Worm (Caenorhabditis elegans) whole organism, young adult: ENCODE data around the gene vps-33.1.
A peak's percentile ranks its signal among the peaks of the same experiment; 100 is the strongest.

Experiments used
- B0035.1 ChIP-seq: sonication (generic microtip); optimal IDR thresholded peaks from 2 replicates; lab custom pipeline; 2016; ENCODE audit warnings: missing genetic modification characterization, mild to moderate bottlenecking, missing compliant biosample characterization, missing genotype, missing genetic modification reagents
- F10E7.11 ChIP-seq: sonication (generic microtip); optimal IDR thresholded peaks from 2 replicates; lab custom pipeline; 2017; ENCODE audit warnings: mild to moderate bottlenecking, missing genetic modification characterization, moderate library complexity, missing compliant biosample characterization
- F37B4.10 ChIP-seq: fragments of 200-800 bp; sonication (Bioruptor generic); IDR thresholded peaks from 2 replicates; pipeline ENCODE4 v1.3.6; 2022; ENCODE audit warnings: missing genetic modification characterization, missing compliant biosample characterization
- F39B2.1 ChIP-seq: fragments of 200-800 bp; sonication (Bioruptor generic); IDR thresholded peaks from 2 replicates; pipeline ENCODE4 v1.3.6; 2022; ENCODE audit warnings: missing genetic modification reagents, missing genetic modification characterization, missing compliant biosample characterization
- T07F8.4 ChIP-seq: sonication (generic microtip); optimal IDR thresholded peaks from 2 replicates; lab custom pipeline; 2016; ENCODE audit warnings: mild to moderate bottlenecking, missing genetic modification characterization, moderate library complexity, missing compliant biosample characterization
- Y56A3A.18 ChIP-seq: fragments of 200-800 bp; sonication (Bioruptor generic); IDR thresholded peaks from 2 replicates; pipeline ENCODE4 v1.3.6; 2022; ENCODE audit warnings: missing genetic modification reagents, missing genetic modification characterization, missing compliant biosample characterization
- Y67H2A.10 ChIP-seq: fragments of 200-800 bp; sonication (Bioruptor generic); conservative IDR thresholded peaks from 2 replicates; pipeline ENCODE4 v1.3.6; 2022; ENCODE audit warnings: missing genetic modification reagents, missing genetic modification characterization, missing compliant biosample characterization
- Y95B8A.8 ChIP-seq: fragments of 200-800 bp; sonication (Bioruptor generic); IDR thresholded peaks from 2 replicates; pipeline ENCODE4 v1.3.6; 2022; ENCODE audit warnings: missing genetic modification reagents, missing genetic modification characterization, missing compliant biosample characterization
- ama-1 ChIP-seq, 3 experiments: fragments of 150-350 bp in 1 of 3; sonication (generic microtip) in 2 of 3; optimal IDR thresholded peaks; 2 replicates each; lab custom pipeline; 2014 to 2018; ENCODE audit warnings: missing biosample characterization in 2 of 3, missing genetic modification characterization in 2 of 3, missing genetic modification reagents in 2 of 3
- athp-1 ChIP-seq: sonication (generic microtip); optimal IDR thresholded peaks from 2 replicates; lab custom pipeline; 2017; ENCODE audit warnings: mild to moderate bottlenecking, missing genetic modification characterization, missing compliant biosample characterization
- attf-5 ChIP-seq: fragments of 200-800 bp; sonication (Bioruptor generic); optimal IDR thresholded peaks from 2 replicates; lab custom pipeline; 2018; ENCODE audit warnings: mild to moderate bottlenecking, missing genetic modification characterization, missing compliant biosample characterization
- ccch-3 ChIP-seq: fragments of 200-800 bp; sonication (Bioruptor generic); optimal IDR thresholded peaks from 2 replicates; lab custom pipeline; 2018; ENCODE audit warnings: mild to moderate bottlenecking, missing genetic modification characterization, missing compliant biosample characterization
- cebp-2 ChIP-seq: fragments of 200-800 bp; sonication (Bioruptor generic); IDR thresholded peaks from 2 replicates; pipeline ENCODE4 v1.3.6; 2022; ENCODE audit warnings: missing genetic modification characterization, missing compliant biosample characterization
- ceh-58 ChIP-seq: fragments of 200-800 bp; sonication (Bioruptor generic); IDR thresholded peaks from 2 replicates; pipeline ENCODE4 v1.3.6; 2022; ENCODE audit warnings: missing genetic modification characterization, missing compliant biosample characterization
- dpl-1 ChIP-seq: fragments of 150-350 bp; optimal IDR thresholded peaks from 2 replicates; lab custom pipeline; 2014; ENCODE audit warnings: missing biosample characterization, missing genetic modification reagents, missing genetic modification characterization
- egl-18 ChIP-seq: fragments of 200-800 bp; sonication (Bioruptor generic); IDR thresholded peaks from 2 replicates; pipeline ENCODE4 v1.3.6; 2022; ENCODE audit warnings: missing genetic modification reagents, missing genetic modification characterization, missing compliant biosample characterization
- ets-4 ChIP-seq: fragments of 200-800 bp; sonication (Bioruptor generic); optimal IDR thresholded peaks from 2 replicates; lab custom pipeline; 2018; ENCODE audit warnings: mild to moderate bottlenecking, missing genetic modification characterization, missing compliant biosample characterization
- fkh-3 ChIP-seq: sonication (generic microtip); optimal IDR thresholded peaks from 2 replicates; lab custom pipeline; 2016; ENCODE audit warnings: mild to moderate bottlenecking, missing genetic modification characterization, missing compliant biosample characterization
- hlh-12 ChIP-seq: sonication (generic microtip); optimal IDR thresholded peaks from 2 replicates; lab custom pipeline; 2016; ENCODE audit warnings: missing genetic modification characterization, missing compliant biosample characterization
- hmg-20 ChIP-seq: fragments of 200-800 bp; sonication (Bioruptor generic); IDR thresholded peaks from 2 replicates; pipeline ENCODE4 v1.3.6; 2022; ENCODE audit warnings: missing genetic modification reagents, missing genetic modification characterization, missing compliant biosample characterization
- hsf-1 ChIP-seq: fragments of 200-800 bp; sonication (Bioruptor generic); IDR thresholded peaks from 2 replicates; pipeline ENCODE4 v1.3.6; 2022; ENCODE audit warnings: missing genetic modification reagents, missing genetic modification characterization, missing compliant biosample characterization
- let-607 ChIP-seq, 2 experiments: fragments of 200-800 bp in 1 of 2; sonication (Bioruptor generic) in 1 of 2; sonication (generic microtip) in 1 of 2; optimal IDR thresholded peaks; 2 replicates each; lab custom pipeline; 2016 to 2018; ENCODE audit warnings: mild to moderate bottlenecking in 2 of 2, missing compliant biosample characterization in 2 of 2, missing genetic modification characterization in 2 of 2, moderate library complexity in 2 of 2, missing genotype in 1 of 2
- lin-26 ChIP-seq: fragments of 200-800 bp; sonication (Bioruptor generic); IDR thresholded peaks from 2 replicates; pipeline ENCODE4 v1.3.6; 2022; ENCODE audit warnings: missing genetic modification reagents, missing genetic modification characterization, missing compliant biosample characterization
- lir-1 ChIP-seq: fragments of 200-800 bp; sonication (Bioruptor generic); conservative IDR thresholded peaks from 2 replicates; pipeline ENCODE4 v1.3.6; 2022; ENCODE audit warnings: missing genetic modification reagents, missing genetic modification characterization, missing compliant biosample characterization
- mxl-1 ChIP-seq: sonication (generic microtip); optimal IDR thresholded peaks from 2 replicates; lab custom pipeline; 2016; ENCODE audit warnings: missing genetic modification characterization, missing compliant biosample characterization
- nfya-2 ChIP-seq: fragments of 200-800 bp; sonication (Bioruptor generic); IDR thresholded peaks from 2 replicates; pipeline ENCODE4 v1.3.6; 2022; ENCODE audit warnings: missing genetic modification reagents, missing genetic modification characterization, missing compliant biosample characterization
- nfyb-1 ChIP-seq: fragments of 200-800 bp; sonication (Bioruptor generic); IDR thresholded peaks from 2 replicates; pipeline ENCODE4 v1.3.6; 2022; ENCODE audit warnings: missing genetic modification reagents, missing genetic modification characterization, missing compliant biosample characterization
- nhr-80 ChIP-seq: sonication (generic microtip); optimal IDR thresholded peaks from 2 replicates; lab custom pipeline; 2016; ENCODE audit warnings: missing genetic modification characterization, missing compliant biosample characterization
- nhr-90 ChIP-seq: sonication (generic microtip); optimal IDR thresholded peaks from 2 replicates; lab custom pipeline; 2016; ENCODE audit warnings: missing genotype, mild to moderate bottlenecking, missing genetic modification characterization, missing compliant biosample characterization
- pbrm-1 ChIP-seq: fragments of 200-800 bp; sonication (Bioruptor generic); IDR thresholded peaks from 2 replicates; pipeline ENCODE4 v1.3.6; 2022; ENCODE audit warnings: missing genetic modification reagents, missing genetic modification characterization, missing compliant biosample characterization
- pha-4 ChIP-seq: fragments of 150-350 bp; sonication (generic microtip); optimal IDR thresholded peaks from 2 replicates; lab custom pipeline; 2014; ENCODE audit warnings: missing biosample characterization, missing genetic modification reagents, missing genetic modification characterization
- rcor-1 ChIP-seq: fragments of 200-800 bp; sonication (Bioruptor generic); IDR thresholded peaks from 2 replicates; pipeline ENCODE4 v1.3.6; 2022; ENCODE audit warnings: missing genetic modification reagents, missing genetic modification characterization, missing compliant biosample characterization
- rec-8 ChIP-seq, 2 experiments: sonication (generic microtip); optimal IDR thresholded peaks; 2 replicates each; lab custom pipeline; 2016; ENCODE audit warnings: mild to moderate bottlenecking in 2 of 2, missing genetic modification characterization in 2 of 2, missing genetic modification reagents in 2 of 2, missing genotype in 2 of 2, missing biosample characterization in 1 of 2, missing compliant biosample characterization in 1 of 2, moderate library complexity in 1 of 2
- sea-2 ChIP-seq: fragments of 200-800 bp; sonication (Bioruptor generic); IDR thresholded peaks from 2 replicates; pipeline ENCODE4 v1.3.6; 2022; ENCODE audit warnings: missing genetic modification characterization, missing compliant biosample characterization
- snpc-1.1 ChIP-seq: sonication (generic microtip); optimal IDR thresholded peaks from 2 replicates; lab custom pipeline; 2017; ENCODE audit warnings: missing genetic modification characterization, mild to moderate bottlenecking, missing compliant biosample characterization, antibody characterized with exemption, moderate library complexity, missing genotype, missing genetic modification reagents; ENCODE audit not compliant: insufficient read depth
- snpc-4 ChIP-seq, 5 experiments: fragments of 150-350 bp in 1 of 5; sonication (generic microtip) in 4 of 5; optimal IDR thresholded peaks; 2 replicates each; lab custom pipeline; 2014 to 2018; ENCODE audit warnings: missing genetic modification characterization in 5 of 5, missing biosample characterization in 3 of 5, antibody characterized with exemption in 2 of 5, mild to moderate bottlenecking in 2 of 5, missing compliant biosample characterization in 2 of 5, missing genotype in 2 of 5, moderate library complexity in 2 of 5, missing genetic modification reagents in 1 of 5
- unc-130 ChIP-seq: sonication (generic microtip); optimal IDR thresholded peaks from 2 replicates; lab custom pipeline; 2016; ENCODE audit warnings: missing genetic modification reagents, missing genetic modification characterization, missing compliant biosample characterization
- unc-62 ChIP-seq: fragments of 150-350 bp; optimal IDR thresholded peaks from 2 replicates; lab custom pipeline; 2014; ENCODE audit warnings: missing biosample characterization, missing genetic modification reagents, missing genetic modification characterization
- xnd-1 ChIP-seq: sonication (generic microtip); optimal IDR thresholded peaks from 2 replicates; lab custom pipeline; 2016; ENCODE audit warnings: missing genotype, missing genetic modification reagents, missing genetic modification characterization, missing compliant biosample characterization
- zfh-2 ChIP-seq: fragments of 200-800 bp; sonication (Bioruptor generic); conservative IDR thresholded peaks from 2 replicates; pipeline ENCODE4 v1.3.6; 2022; ENCODE audit warnings: missing genetic modification reagents, missing genetic modification characterization, missing compliant biosample characterization
- ztf-18 ChIP-seq: sonication (generic microtip); optimal IDR thresholded peaks from 2 replicates; lab custom pipeline; 2016; ENCODE audit warnings: missing genotype, mild to moderate bottlenecking, missing genetic modification characterization, missing compliant biosample characterization
- ztf-26 ChIP-seq: sonication (generic microtip); optimal IDR thresholded peaks from 2 replicates; lab custom pipeline; 2017; ENCODE audit warnings: missing genetic modification characterization, missing compliant biosample characterization
- ztf-28 ChIP-seq: fragments of 200-800 bp; sonication (Bioruptor generic); IDR thresholded peaks from 2 replicates; pipeline ENCODE4 v1.3.6; 2022; ENCODE audit warnings: missing genetic modification reagents, missing genetic modification characterization, missing compliant biosample characterization

vps-33.1 gene

DNA sequence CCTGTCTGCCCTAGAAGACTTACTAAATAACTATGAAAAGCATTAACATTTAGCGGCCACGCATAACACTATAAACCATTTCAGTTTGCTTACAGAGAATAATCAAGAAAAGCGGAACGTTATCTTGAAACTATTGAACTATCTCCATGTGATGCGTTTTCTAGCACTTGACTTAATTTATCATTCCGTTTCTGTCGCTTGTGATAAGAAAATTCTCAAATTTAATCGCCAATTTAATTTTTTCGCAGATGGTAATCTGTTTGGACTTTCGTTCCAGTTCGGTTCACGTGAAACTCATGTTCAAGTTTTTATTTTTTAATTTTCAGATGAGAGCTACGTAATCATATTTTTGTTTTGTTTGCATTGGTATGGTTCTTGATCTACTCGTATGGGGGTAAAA, 43.8 kb upstream of the vps-33.1 start (continued):
- TF ChIP-seq Y67H2A.10 (GFP tag; lab: Robert Waterston, UW), result no peak
- no peak for TF ChIP-seq F10E7.11 (tag; lab: Kevin White, UChicago)
- TF ChIP-seq lin-26 (GFP tag; lab: Robert Waterston, UW), result no peak
- TF ChIP-seq attf-5 (GFP tag; lab: Kevin White, UChicago), result no peak
- TF ChIP-seq B0035.1 (tag; lab: Kevin White, UChicago), result no peak
- no peak for TF ChIP-seq nfya-2 (GFP tag; lab: Robert Waterston, UW)

- TF ChIP-seq unc-130 (GFP tag; lab: Kevin White, UChicago), result no peak
- no peak for TF ChIP-seq unc-62 (GFP tag; lab: Kevin White, UChicago)
- TF ChIP-seq F37B4.10 (GFP tag; lab: Robert Waterston, UW), result 0 out of 2 replicates have a peak, but pooled peaks have one; percentile 62
- no peak for TF ChIP-seq ztf-28 (GFP tag; lab: Robert Waterston, UW)
- TF ChIP-seq sea-2 (GFP tag; lab: Robert Waterston, UW), result no peak
- TF ChIP-seq pbrm-1 (GFP tag; lab: Robert Waterston, UW), result no peak
- no peak for TF ChIP-seq let-607 (tag; optimal IDR thresholded peaks at IDR 0.05; lab: Kevin White, UChicago)
- TF ChIP-seq T07F8.4, result no peak
- peak; percentile 41 for TF ChIP-seq ets-4
- TF ChIP-seq ama-1 (optimal IDR thresholded peaks at IDR 0.05; lab: Kevin White, UChicago), result peak; percentile 34
- TF ChIP-seq ama-1 (GFP tag; optimal IDR thresholded peaks at IDR 0.05; lab: Kevin White, UChicago), result no peak
- TF ChIP-seq dpl-1 (GFP tag; lab: Kevin White, UChicago), result no peak
Measured at ce11 chrIII:8657676-8658366, 42.9 kb upstream of the vps-33.1 start.

ce11 chrIII:8658367-8658761, 42.4 kb upstream of the vps-33.1 start:
- no peak for TF ChIP-seq Y67H2A.10 (GFP tag; lab: Robert Waterston, UW)
- no peak for TF ChIP-seq zfh-2 (GFP tag; lab: Robert Waterston, UW)
- no peak for TF ChIP-seq ceh-58 (GFP tag; lab: Robert Waterston, UW)
- no peak for TF ChIP-seq hlh-12
- no peak for TF ChIP-seq snpc-4 (GFP tag; optimal IDR thresholded peaks at IDR 0.05; lab: Kevin White, UChicago)
- peak in 3 of 4 experiments; percentile 52 to 64 (median 60) for TF ChIP-seq snpc-4 (tag; optimal IDR thresholded peaks at IDR 0.05; lab: Kevin White, UChicago)
- TF ChIP-seq rec-8 (tag; optimal IDR thresholded peaks at IDR 0.05; lab: Kevin White, UChicago), result no peak
- no peak for TF ChIP-seq xnd-1
- peak in 1 of 2 experiments; percentile 85 for TF ChIP-seq let-607 (tag; optimal IDR thresholded peaks at IDR 0.05; lab: Kevin White, UChicago)
- TF ChIP-seq Y95B8A.8 (GFP tag; lab: Robert Waterston, UW), result no peak
- TF ChIP-seq rcor-1 (GFP tag; lab: Robert Waterston, UW), result no peak
- TF ChIP-seq lir-1 (GFP tag; lab: Robert Waterston, UW), result no peak
- TF ChIP-seq snpc-1.1 (tag; lab: Kevin White, UChicago), result no peak
- peak; percentile 72; the same call in 1 of the 2 replicates for TF ChIP-seq nfyb-1
- TF ChIP-seq ets-4, result no peak
- no peak for TF ChIP-seq F10E7.11 (tag; lab: Kevin White, UChicago)
- no peak for TF ChIP-seq ccch-3 (GFP tag; lab: Kevin White, UChicago)
- no peak for TF ChIP-seq F39B2.1
- TF ChIP-seq unc-130 (GFP tag; lab: Kevin White, UChicago), result no peak
- TF ChIP-seq mxl-1 (tag; lab: Kevin White, UChicago), result no peak
- TF ChIP-seq nhr-90 (tag; lab: Kevin White, UChicago), result peak; percentile 38
- peak; percentile 91 for TF ChIP-seq hsf-1 (GFP tag; lab: Robert Waterston, UW)
- no peak for TF ChIP-seq egl-18 (GFP tag; lab: Robert Waterston, UW)
- TF ChIP-seq Y56A3A.18 (GFP tag; lab: Robert Waterston, UW), result no peak
- TF ChIP-seq hmg-20, result no peak
- TF ChIP-seq cebp-2 (GFP tag; lab: Robert Waterston, UW), result no peak
- TF ChIP-seq athp-1 (tag; lab: Kevin White, UChicago), result no peak
- TF ChIP-seq ztf-18 (tag; lab: Kevin White, UChicago), result peak; percentile 25
- TF ChIP-seq fkh-3 (tag; lab: Kevin White, UChicago), result no peak
- no peak for TF ChIP-seq pha-4 (tag; lab: Kevin White, UChicago)
- TF ChIP-seq ztf-26 (tag; lab: Kevin White, UChicago), result peak; percentile 93
- peak; percentile 81 for TF ChIP-seq nhr-80 (tag; lab: Kevin White, UChicago)
